Worm (Caenorhabditis elegans) whole organism, midembryonic: ENCODE data around the gene nas-20.

Experiments used
- T22C8.4 ChIP-seq: fragments of 200-800 bp; sonication (Bioruptor generic); IDR thresholded peaks from 2 replicates; pipeline ENCODE4 v1.3.6; 2022; ENCODE audit warnings: missing genetic modification characterization, missing compliant biosample characterization
- cog-1 ChIP-seq: sonication (generic microtip); optimal IDR thresholded peaks from 2 replicates; lab custom pipeline; 2016; ENCODE audit warnings: missing genetic modification characterization, missing compliant biosample characterization
- flt-1 ChIP-seq: fragments of 200-800 bp; sonication (Bioruptor generic); IDR thresholded peaks from 2 replicates; pipeline ENCODE4 v1.3.6; 2022; ENCODE audit warnings: missing genetic modification characterization, missing compliant biosample characterization
- klf-2 ChIP-seq: fragments of 200-800 bp; sonication (Bioruptor generic); conservative IDR thresholded peaks from 2 replicates; pipeline ENCODE4 v1.3.6; 2022; ENCODE audit warnings: missing genetic modification reagents, missing genetic modification characterization, missing compliant biosample characterization

- TF ChIP-seq cog-1 (tag; lab: Kevin White, UChicago) (no peak), flt-1 (GFP tag; lab: Robert Waterston, UW) (no peak), T22C8.4 (GFP tag; lab: Robert Waterston, UW) (no peak), klf-2 (no peak)
Measured at ce11 chrV:11459255-11459654, 12.9 kb downstream of the nas-20 start, which contains the start of gene T11F9.1.
